Fruit fly (Drosophila melanogaster) whole organism, embryonic: Measurements from ENCODE around the gene Glut3.
A peak's percentile ranks its signal among the peaks of the same experiment; 100 is the strongest.

Experiments
- Adf1 ChIP-seq: fragments of 200-800 bp; sonication (Bioruptor generic); IDR thresholded peaks from 2 replicates; pipeline ENCODE4 v1.3.6; 2022; ENCODE audit warnings: missing biosample characterization, missing genetic modification characterization
- Asciz ChIP-seq: fragments of 200-800 bp; sonication (Bioruptor generic); optimal IDR thresholded peaks from 2 replicates; lab custom pipeline; 2017; ENCODE audit warnings: missing biosample characterization, mild to moderate bottlenecking, missing genetic modification characterization, missing genetic modification reagents
- CG10147 ChIP-seq: fragments of 200-800 bp; sonication (Bioruptor generic); optimal IDR thresholded peaks from 2 replicates; lab custom pipeline; 2019; ENCODE audit warnings: missing biosample characterization, mild to moderate bottlenecking, missing genetic modification characterization, moderate library complexity
- CG10321 ChIP-seq: fragments of 200-800 bp; sonication (Bioruptor generic); IDR thresholded peaks from 2 replicates; pipeline ENCODE4 v1.3.6; 2022; ENCODE audit warnings: missing biosample characterization, missing genetic modification characterization
- CG10959 ChIP-seq: fragments of 200-800 bp; sonication (Bioruptor generic); IDR thresholded peaks from 2 replicates; pipeline ENCODE4 v1.3.6; 2022; ENCODE audit warnings: missing biosample characterization, missing genetic modification characterization
- CG11723 ChIP-seq: fragments of 200-800 bp; sonication (Bioruptor generic); optimal IDR thresholded peaks from 2 replicates; lab custom pipeline; 2017; ENCODE audit warnings: missing biosample characterization, mild to moderate bottlenecking, missing genetic modification characterization
- CG16779 ChIP-seq: fragments of 200-800 bp; sonication (Bioruptor generic); IDR thresholded peaks from 2 replicates; pipeline ENCODE4 v1.3.6; 2022; ENCODE audit warnings: missing biosample characterization, missing genetic modification characterization
- CG1792 ChIP-seq: fragments of 200-800 bp; sonication (Bioruptor generic); optimal IDR thresholded peaks from 2 replicates; lab custom pipeline; 2016; ENCODE audit warnings: missing biosample characterization, missing genetic modification characterization
- CG18476 ChIP-seq: fragments of 200-800 bp; sonication (Bioruptor generic); optimal IDR thresholded peaks from 2 replicates; lab custom pipeline; 2016; ENCODE audit warnings: missing biosample characterization, mild to moderate bottlenecking, missing genetic modification characterization
- CG2199 ChIP-seq: fragments of 200-800 bp; sonication (Bioruptor generic); IDR thresholded peaks from 3 replicates; pipeline ENCODE4 v1.3.6; 2022; ENCODE audit warnings: missing biosample characterization, missing genetic modification characterization
- CG2712 ChIP-seq: fragments of 200-800 bp; optimal IDR thresholded peaks from 3 replicates; lab custom pipeline; 2019; ENCODE audit warnings: missing biosample characterization, mild to moderate bottlenecking, missing genetic modification characterization, moderate library complexity
- CG30403 ChIP-seq: fragments of 200-800 bp; sonication (Bioruptor generic); optimal IDR thresholded peaks from 3 replicates; lab custom pipeline; 2016; ENCODE audit warnings: missing biosample characterization, missing genetic modification characterization
- CG31365 ChIP-seq: fragments of 200-800 bp; sonication (Bioruptor generic); optimal IDR thresholded peaks from 2 replicates; lab custom pipeline; 2018; ENCODE audit warnings: missing biosample characterization, mild to moderate bottlenecking, missing genetic modification characterization
- CG32772 ChIP-seq: fragments of 200-800 bp; sonication (Bioruptor generic); IDR thresholded peaks from 2 replicates; pipeline ENCODE4 v1.3.6; 2022; ENCODE audit warnings: missing biosample characterization, missing genetic modification characterization
- CG3847 ChIP-seq: fragments of 200-800 bp; sonication (Bioruptor generic); IDR thresholded peaks from 2 replicates; pipeline ENCODE4 v1.3.6; 2022; ENCODE audit warnings: missing biosample characterization, missing genetic modification characterization
- CG5245 ChIP-seq: fragments of 200-800 bp; sonication (Bioruptor generic); optimal IDR thresholded peaks from 3 replicates; lab custom pipeline; 2016; ENCODE audit warnings: missing biosample characterization, missing genetic modification characterization
- CG6765 ChIP-seq: fragments of 200-800 bp; sonication (Bioruptor generic); optimal IDR thresholded peaks from 3 replicates; lab custom pipeline; 2017; ENCODE audit warnings: missing biosample characterization, mild to moderate bottlenecking, missing genetic modification characterization
- CG7839 ChIP-seq: fragments of 200-800 bp; sonication (Bioruptor generic); optimal IDR thresholded peaks from 3 replicates; lab custom pipeline; 2018; ENCODE audit warnings: missing biosample characterization, mild to moderate bottlenecking, missing genetic modification characterization, moderate library complexity
- CG8359 ChIP-seq: fragments of 200-800 bp; sonication (Bioruptor generic); optimal IDR thresholded peaks from 2 replicates; lab custom pipeline; 2017; ENCODE audit warnings: missing biosample characterization, mild to moderate bottlenecking, missing genetic modification characterization, borderline replicate concordance
- CG8478 ChIP-seq: fragments of >200 bp; optimal IDR thresholded peaks from 2 replicates; lab custom pipeline; 2018
- CG8944 ChIP-seq: fragments of 200-800 bp; sonication (Bioruptor generic); optimal IDR thresholded peaks from 3 replicates; lab custom pipeline; 2016; ENCODE audit warnings: missing biosample characterization, missing genetic modification characterization
- CkIIα-i1 ChIP-seq: fragments of 200-800 bp; sonication (Bioruptor generic); IDR thresholded peaks from 2 replicates; pipeline ENCODE4 v1.3.6; 2022; ENCODE audit warnings: missing biosample characterization, missing genetic modification characterization
- D ChIP-seq, 2 experiments: fragments of 200-800 bp in 1 of 2; fragments of >200 bp in 1 of 2; sonication (Bioruptor generic) in 1 of 2; optimal IDR thresholded peaks; 2 replicates in 1 of 2; 3 replicates in 1 of 2; lab custom pipeline; 2017; ENCODE audit warnings: mild to moderate bottlenecking in 1 of 2, missing biosample characterization in 1 of 2, missing genetic modification characterization in 1 of 2, missing genetic modification reagents in 1 of 2
- Gsc ChIP-seq: fragments of 200-800 bp; sonication (Bioruptor generic); IDR thresholded peaks from 2 replicates; pipeline ENCODE4 v1.3.6; 2022; ENCODE audit warnings: missing biosample characterization, missing genetic modification characterization
- Gug ChIP-seq: fragments of 200-800 bp; sonication (Bioruptor generic); IDR thresholded peaks from 4 replicates; pipeline ENCODE4 v1.3.6; 2022; ENCODE audit warnings: missing biosample characterization, missing genetic modification characterization
- H2.0 ChIP-seq: fragments of 200-800 bp; sonication (Bioruptor generic); IDR thresholded peaks from 2 replicates; pipeline ENCODE4 v1.3.6; 2022; ENCODE audit warnings: missing biosample characterization, missing genetic modification characterization
- MBD-R2 ChIP-seq: fragments of 200-800 bp; sonication (Bioruptor generic); IDR thresholded peaks from 2 replicates; pipeline ENCODE4 v1.3.6; 2022; ENCODE audit warnings: missing biosample characterization, missing genetic modification characterization
- Mrtf ChIP-seq: fragments of 200-800 bp; sonication (Bioruptor generic); IDR thresholded peaks from 3 replicates; pipeline ENCODE4 v1.3.6; 2022; ENCODE audit warnings: missing biosample characterization, missing genetic modification characterization
- Optix ChIP-seq: fragments of 200-800 bp; sonication (Bioruptor generic); IDR thresholded peaks from 3 replicates; pipeline ENCODE4 v1.3.6; 2022; ENCODE audit warnings: missing biosample characterization, missing genetic modification characterization
- PHDP ChIP-seq: fragments of 200-800 bp; sonication (Bioruptor generic); optimal IDR thresholded peaks from 3 replicates; lab custom pipeline; 2018; ENCODE audit warnings: missing biosample characterization, mild to moderate bottlenecking, missing genetic modification characterization, moderate library complexity
- Six4 ChIP-seq: fragments of 200-800 bp; sonication (Bioruptor generic); optimal IDR thresholded peaks from 2 replicates; lab custom pipeline; 2016; ENCODE audit warnings: missing biosample characterization, missing genetic modification characterization
- aop ChIP-seq: fragments of 200-800 bp; sonication (Bioruptor generic); IDR thresholded peaks from 2 replicates; pipeline ENCODE4 v1.3.6; 2022; ENCODE audit warnings: missing biosample characterization, missing genetic modification characterization
- ap ChIP-seq: fragments of 200-800 bp; sonication (Bioruptor generic); IDR thresholded peaks from 2 replicates; pipeline ENCODE4 v1.3.6; 2022; ENCODE audit warnings: missing biosample characterization, missing genetic modification characterization
- ara ChIP-seq: fragments of 200-800 bp; sonication (Bioruptor generic); IDR thresholded peaks from 2 replicates; pipeline ENCODE4 v1.3.6; 2022; ENCODE audit warnings: missing biosample characterization, missing genetic modification characterization
- bcd ChIP-seq: fragments of 200-800 bp; sonication (Bioruptor generic); optimal IDR thresholded peaks from 2 replicates; lab custom pipeline; 2017; ENCODE audit warnings: missing biosample characterization, mild to moderate bottlenecking, missing genetic modification characterization
- crol ChIP-seq: fragments of 200-800 bp; sonication (Bioruptor generic); IDR thresholded peaks from 2 replicates; pipeline ENCODE4 v1.3.6; 2022; ENCODE audit warnings: missing biosample characterization, missing genetic modification characterization
- ewg ChIP-seq: fragments of 200-800 bp; sonication (Bioruptor generic); optimal IDR thresholded peaks from 3 replicates; lab custom pipeline; 2017; ENCODE audit warnings: mild to moderate bottlenecking, missing biosample characterization, missing genetic modification reagents, missing genetic modification characterization
- gce ChIP-seq: fragments of 200-800 bp; sonication (Bioruptor generic); IDR thresholded peaks from 3 replicates; pipeline ENCODE4 v1.3.6; 2022; ENCODE audit warnings: missing biosample characterization, missing genetic modification characterization
- grau ChIP-seq: fragments of 200-800 bp; optimal IDR thresholded peaks from 3 replicates; lab custom pipeline; 2019; ENCODE audit warnings: missing biosample characterization, mild to moderate bottlenecking, missing genetic modification characterization, moderate library complexity
- gsb-n ChIP-seq: fragments of 200-800 bp; sonication (Bioruptor generic); optimal IDR thresholded peaks from 3 replicates; lab custom pipeline; 2018; ENCODE audit warnings: missing biosample characterization, mild to moderate bottlenecking, missing genetic modification characterization
- hb ChIP-seq: fragments of 200-800 bp; sonication (Bioruptor generic); IDR thresholded peaks from 3 replicates; pipeline ENCODE4 v1.3.6; 2022; ENCODE audit warnings: missing biosample characterization, missing genetic modification characterization; ENCODE audit not compliant: partially characterized antibody
- jigr1 ChIP-seq: fragments of 200-800 bp; sonication (Bioruptor generic); IDR thresholded peaks from 3 replicates; pipeline ENCODE4 v1.3.6; 2022; ENCODE audit warnings: missing biosample characterization, missing genetic modification characterization
- ken ChIP-seq: fragments of 200-800 bp; sonication (Bioruptor generic); IDR thresholded peaks from 3 replicates; pipeline ENCODE4 v1.3.6; 2022; ENCODE audit warnings: missing biosample characterization, missing genetic modification characterization
- mam ChIP-seq: fragments of 200-800 bp; sonication (Bioruptor generic); optimal IDR thresholded peaks from 3 replicates; lab custom pipeline; 2016; ENCODE audit warnings: missing biosample characterization, missing genetic modification characterization
- nerfin-2 ChIP-seq: fragments of 200-800 bp; sonication (Bioruptor generic); IDR thresholded peaks from 2 replicates; pipeline ENCODE4 v1.3.6; 2022; ENCODE audit warnings: missing biosample characterization, missing genetic modification characterization; ENCODE audit not compliant: partially characterized antibody
- nmo ChIP-seq: fragments of 200-800 bp; sonication (Bioruptor generic); optimal IDR thresholded peaks from 2 replicates; lab custom pipeline; 2018; ENCODE audit warnings: missing biosample characterization, mild to moderate bottlenecking, missing genetic modification characterization, moderate library complexity
- onecut ChIP-seq: fragments of 200-800 bp; sonication (Bioruptor generic); IDR thresholded peaks from 2 replicates; pipeline ENCODE4 v1.3.6; 2022; ENCODE audit warnings: missing biosample characterization, missing genetic modification characterization
- phol ChIP-seq: fragments of 200-800 bp; sonication (Bioruptor generic); optimal IDR thresholded peaks from 3 replicates; lab custom pipeline; 2018; ENCODE audit warnings: missing biosample characterization, mild to moderate bottlenecking, missing genetic modification characterization, moderate library complexity
- pum ChIP-seq: fragments of 200-800 bp; sonication (Bioruptor generic); optimal IDR thresholded peaks from 2 replicates; lab custom pipeline; 2016; ENCODE audit warnings: missing biosample characterization, missing genetic modification characterization
- sd ChIP-seq: fragments of 200-800 bp; sonication (Bioruptor generic); optimal IDR thresholded peaks from 3 replicates; lab custom pipeline; 2018; ENCODE audit warnings: missing biosample characterization, mild to moderate bottlenecking, missing genetic modification characterization, moderate library complexity
- twi ChIP-seq: fragments of 200-800 bp; optimal IDR thresholded peaks from 2 replicates; lab custom pipeline; 2019; ENCODE audit warnings: missing biosample characterization, mild to moderate bottlenecking, missing genetic modification characterization, moderate library complexity

Glut3 gene

dm6 chr3R:16769404-16769803 is 18.7 kb upstream of the Glut3 start (continued):
- TF ChIP-seq CG11723 = no peak
- TF ChIP-seq CG8359 (GFP tag; lab: Kevin White, UChicago) = peak; percentile 12
- no peak for TF ChIP-seq Gsc
- TF ChIP-seq CG8478 (lab: Kevin White, UChicago) = no peak
- no peak for TF ChIP-seq Gug (GFP tag; lab: Robert Waterston, UW)
- peak; percentile 49; the same call in 1 of the 2 replicates for TF ChIP-seq ara (GFP tag; lab: Robert Waterston, UW)
- no peak for TF ChIP-seq D (optimal IDR thresholded peaks at IDR 0.05; lab: Kevin White, UChicago)
- TF ChIP-seq D (GFP tag; optimal IDR thresholded peaks at IDR 0.05; lab: Kevin White, UChicago) = peak; percentile 20
- TF ChIP-seq CG1792 (GFP tag; lab: Kevin White, UChicago) = peak; percentile 12
- no peak for TF ChIP-seq CG2199 (GFP tag; lab: Robert Waterston, UW)
- TF ChIP-seq CG6765 (GFP tag; lab: Kevin White, UChicago) = no peak
- peak; percentile 15 for TF ChIP-seq ewg (GFP tag; lab: Kevin White, UChicago)
- TF ChIP-seq gsb-n (tag; lab: Kevin White, UChicago) = peak; percentile 0
- no peak for TF ChIP-seq CG31365 (tag; lab: Kevin White, UChicago)
- TF ChIP-seq Six4 (GFP tag; lab: Kevin White, UChicago) = peak; percentile 2
- TF ChIP-seq hb = no peak
- TF ChIP-seq crol (GFP tag; lab: Robert Waterston, UW) = no peak
- peak; percentile 48; the same call in 1 of the 3 replicates for TF ChIP-seq jigr1 (GFP tag; lab: Robert Waterston, UW)
- 0 out of 2 replicates have a peak, but pooled peaks have one; percentile 10 for TF ChIP-seq CG10321 (GFP tag; lab: Robert Waterston, UW)
- TF ChIP-seq mam (GFP tag; lab: Kevin White, UChicago) = peak; percentile 28
- no peak for TF ChIP-seq CG3847 (GFP tag; lab: Robert Waterston, UW)
- TF ChIP-seq CG16779 = no peak
- TF ChIP-seq CG32772 (GFP tag; lab: Robert Waterston, UW) = no peak
- peak; percentile 59 for TF ChIP-seq nmo (GFP tag; lab: Kevin White, UChicago)
- peak; percentile 1 for TF ChIP-seq twi (tag; lab: Kevin White, UChicago)
- TF ChIP-seq CG5245 (GFP tag; lab: Kevin White, UChicago) = no peak
- TF ChIP-seq CG30403 (GFP tag; lab: Kevin White, UChicago) = peak; percentile 44
- TF ChIP-seq Adf1 (GFP tag; lab: Robert Waterston, UW) = no peak
- no peak for TF ChIP-seq MBD-R2
- no peak for TF ChIP-seq sd (tag; lab: Kevin White, UChicago)
- no peak for TF ChIP-seq CkIIα-i1 (GFP tag; lab: Robert Waterston, UW)
- TF ChIP-seq Optix (GFP tag; lab: Robert Waterston, UW) = no peak
- peak; percentile 53; the same call in 1 of the 2 replicates for TF ChIP-seq ap (GFP tag; lab: Robert Waterston, UW)
- TF ChIP-seq Mrtf = 0 out of 3 replicates have a peak, but pooled peaks have one; percentile 58
- TF ChIP-seq ken (GFP tag; lab: Robert Waterston, UW) = peak; percentile 68; the same call in 2 of the 3 replicates
- TF ChIP-seq CG8944 = peak; percentile 20
- peak; percentile 52 for TF ChIP-seq Asciz (GFP tag; lab: Kevin White, UChicago)
- no peak for TF ChIP-seq aop
- peak; percentile 59 for TF ChIP-seq CG7839 (tag; lab: Kevin White, UChicago)
- TF ChIP-seq PHDP (tag; lab: Kevin White, UChicago) = peak; percentile 41
- peak; percentile 66 for TF ChIP-seq CG2712
- TF ChIP-seq bcd (GFP tag; lab: Kevin White, UChicago) = peak; percentile 44
- peak; percentile 23 for TF ChIP-seq pum (GFP tag; lab: Kevin White, UChicago)
- TF ChIP-seq H2.0 (GFP tag; lab: Robert Waterston, UW) = peak; percentile 68
- no peak for TF ChIP-seq nerfin-2 (GFP tag; lab: Robert Waterston, UW)
- TF ChIP-seq CG18476 (GFP tag; lab: Kevin White, UChicago) = peak; percentile 37
- TF ChIP-seq CG10959 (GFP tag; lab: Robert Waterston, UW) = 0 out of 2 replicates have a peak, but pooled peaks have one; percentile 34
- TF ChIP-seq grau (tag; lab: Kevin White, UChicago) = peak; percentile 45
- TF ChIP-seq gce = no peak
- TF ChIP-seq CG10147 (GFP tag; lab: Kevin White, UChicago) = no peak
- TF ChIP-seq onecut = 0 out of 2 replicates have a peak, but pooled peaks have one; percentile 15
- peak; percentile 65 for TF ChIP-seq phol (tag; lab: Kevin White, UChicago)
